Fruit fly (Drosophila melanogaster) whole organism, pupa: Measurements from ENCODE around the gene nmo.

Source experiments
- CG10348 ChIP-seq: fragments of 200-800 bp; sonication (Bioruptor generic); IDR thresholded peaks from 2 replicates; pipeline ENCODE4 v1.3.6; 2022; ENCODE audit warnings: missing biosample characterization, missing genetic modification characterization
- CG12605 ChIP-seq: fragments of 200-800 bp; sonication (Bioruptor generic); IDR thresholded peaks from 2 replicates; pipeline ENCODE4 v1.3.6; 2022; ENCODE audit warnings: missing biosample characterization, missing genetic modification characterization
- CG13204 ChIP-seq: fragments of 200-800 bp; sonication (Bioruptor generic); optimal IDR thresholded peaks from 2 replicates; lab custom pipeline; 2018; ENCODE audit warnings: missing biosample characterization, mild to moderate bottlenecking, missing genetic modification characterization, moderate library complexity
- CG14655 ChIP-seq: fragments of 200-800 bp; sonication (Bioruptor generic); optimal IDR thresholded peaks from 3 replicates; lab custom pipeline; 2017; ENCODE audit warnings: mild to moderate bottlenecking, missing biosample characterization, missing genetic modification reagents, missing genetic modification characterization
- CG15710 ChIP-seq: fragments of 200-800 bp; sonication (Bioruptor generic); optimal IDR thresholded peaks from 2 replicates; lab custom pipeline; 2018; ENCODE audit warnings: missing biosample characterization, mild to moderate bottlenecking, missing genetic modification characterization, moderate library complexity
- CG17806 ChIP-seq: fragments of 200-800 bp; sonication (Bioruptor generic); optimal IDR thresholded peaks from 2 replicates; lab custom pipeline; 2018; ENCODE audit warnings: missing biosample characterization, mild to moderate bottlenecking, missing genetic modification characterization, moderate library complexity
- CG32121 ChIP-seq: fragments of 200-800 bp; sonication (Bioruptor generic); IDR thresholded peaks from 2 replicates; pipeline ENCODE4 v1.3.6; 2022; ENCODE audit warnings: missing biosample characterization, missing genetic modification characterization
- CG34367 ChIP-seq: fragments of 200-800 bp; sonication (Bioruptor generic); optimal IDR thresholded peaks from 2 replicates; lab custom pipeline; 2018; ENCODE audit warnings: missing biosample characterization, mild to moderate bottlenecking, missing genetic modification characterization
- CG4496 ChIP-seq: fragments of 200-800 bp; sonication (Bioruptor generic); IDR thresholded peaks from 3 replicates; pipeline ENCODE4 v1.3.6; 2022; ENCODE audit warnings: missing biosample characterization, missing genetic modification characterization
- CG8159 ChIP-seq: fragments of 200-800 bp; sonication (Bioruptor generic); optimal IDR thresholded peaks from 3 replicates; lab custom pipeline; 2018; ENCODE audit warnings: missing biosample characterization, mild to moderate bottlenecking, missing genetic modification characterization, moderate library complexity
- CG8301 ChIP-seq: fragments of 200-800 bp; sonication (Bioruptor generic); optimal IDR thresholded peaks from 2 replicates; lab custom pipeline; 2018; ENCODE audit warnings: missing biosample characterization, mild to moderate bottlenecking, missing genetic modification characterization
- CG9948 ChIP-seq: fragments of 200-800 bp; sonication (Bioruptor generic); optimal IDR thresholded peaks from 2 replicates; lab custom pipeline; 2018; ENCODE audit warnings: missing biosample characterization, mild to moderate bottlenecking, missing genetic modification characterization, moderate library complexity
- D1 ChIP-seq: fragments of 200-800 bp; sonication (Bioruptor generic); optimal IDR thresholded peaks from 2 replicates; lab custom pipeline; 2018; ENCODE audit warnings: missing biosample characterization, mild to moderate bottlenecking, missing genetic modification characterization, moderate library complexity
- EcR ChIP-seq: fragments of 200-800 bp; sonication (Bioruptor generic); optimal IDR thresholded peaks from 3 replicates; lab custom pipeline; 2019; ENCODE audit warnings: missing biosample characterization, missing genetic modification characterization, mild to moderate bottlenecking, moderate library complexity, missing genetic modification reagents
- Ets98B ChIP-seq: fragments of 200-800 bp; sonication (Bioruptor generic); IDR thresholded peaks from 2 replicates; pipeline ENCODE4 v1.3.6; 2022; ENCODE audit warnings: missing biosample characterization, missing genetic modification characterization
- Pif1A ChIP-seq: fragments of 200-800 bp; sonication (Bioruptor generic); optimal IDR thresholded peaks from 3 replicates; lab custom pipeline; 2016; ENCODE audit warnings: missing biosample characterization, missing genetic modification characterization
- Pif1B ChIP-seq: fragments of 200-800 bp; sonication (Bioruptor generic); optimal IDR thresholded peaks from 3 replicates; lab custom pipeline; 2016; ENCODE audit warnings: missing biosample characterization, missing genetic modification characterization
- Snoo ChIP-seq: fragments of 200-800 bp; sonication (Bioruptor generic); optimal IDR thresholded peaks from 3 replicates; lab custom pipeline; 2017; ENCODE audit warnings: missing biosample characterization, mild to moderate bottlenecking, missing genetic modification characterization, inconsistent platforms
- fd96Ca ChIP-seq: fragments of 200-800 bp; sonication (Bioruptor generic); IDR thresholded peaks from 3 replicates; pipeline ENCODE4 v1.3.6; 2022; ENCODE audit warnings: missing biosample characterization, missing genetic modification characterization
- gl ChIP-seq: fragments of 200-800 bp; sonication (Bioruptor generic); optimal IDR thresholded peaks from 2 replicates; lab custom pipeline; 2018; ENCODE audit warnings: missing biosample characterization, mild to moderate bottlenecking, missing genetic modification characterization
- rn ChIP-seq: fragments of 200-800 bp; sonication (Bioruptor generic); IDR thresholded peaks from 2 replicates; pipeline ENCODE4 v1.3.6; 2022; ENCODE audit warnings: missing biosample characterization, missing genetic modification characterization

nmo gene

dm6 chr3L:8086218-8086617 lies 107.4 kb downstream of the nmo start:
- TF ChIP-seq CG32121: no peak
- no peak for TF ChIP-seq CG8159 (tag; lab: Kevin White, UChicago)
- no peak for TF ChIP-seq CG9948
- no peak for TF ChIP-seq EcR
- no peak for TF ChIP-seq gl (tag; lab: Kevin White, UChicago)
- no peak for TF ChIP-seq rn (GFP tag; lab: Robert Waterston, UW)
- no peak for TF ChIP-seq D1

- TF ChIP-seq CG34367 (tag; lab: Kevin White, UChicago) (no peak), D1 (no peak), Pif1B (peak; percentile 30), rn (GFP tag; lab: Robert Waterston, UW) (no peak), CG32121 (0 out of 2 replicates have a peak, but pooled peaks have one; percentile 12), CG8159 (tag; lab: Kevin White, UChicago) (no peak), CG14655 (no peak), CG4496 (peak; percentile 61), fd96Ca (GFP tag; lab: Robert Waterston, UW) (no peak), CG12605 (GFP tag; lab: Robert Waterston, UW) (peak; percentile 25; the same call in 1 of the 2 replicates), CG8301 (tag; lab: Kevin White, UChicago) (peak; percentile 11), Snoo (tag; lab: Kevin White, UChicago) (no peak), Ets98B (GFP tag; lab: Robert Waterston, UW) (peak; percentile 67)
Measured at dm6 chr3L:8091650-8092068, 112.8 kb downstream of the nmo start, which contains the start of gene CG7565. Gene CG7565 (minus strand): TSS chr3L:8091786.

dm6 chr3L:8093553-8093952 lies 114.7 kb downstream of the nmo start:
- no peak for TF ChIP-seq Pif1B
- TF ChIP-seq CG4496: no peak
- no peak for TF ChIP-seq CG34367 (tag; lab: Kevin White, UChicago)
- TF ChIP-seq CG15710 (tag; lab: Kevin White, UChicago): no peak
- TF ChIP-seq CG10348 (GFP tag; lab: Robert Waterston, UW): no peak
- TF ChIP-seq CG13204 (GFP tag; lab: Kevin White, UChicago): no peak

DNA sequence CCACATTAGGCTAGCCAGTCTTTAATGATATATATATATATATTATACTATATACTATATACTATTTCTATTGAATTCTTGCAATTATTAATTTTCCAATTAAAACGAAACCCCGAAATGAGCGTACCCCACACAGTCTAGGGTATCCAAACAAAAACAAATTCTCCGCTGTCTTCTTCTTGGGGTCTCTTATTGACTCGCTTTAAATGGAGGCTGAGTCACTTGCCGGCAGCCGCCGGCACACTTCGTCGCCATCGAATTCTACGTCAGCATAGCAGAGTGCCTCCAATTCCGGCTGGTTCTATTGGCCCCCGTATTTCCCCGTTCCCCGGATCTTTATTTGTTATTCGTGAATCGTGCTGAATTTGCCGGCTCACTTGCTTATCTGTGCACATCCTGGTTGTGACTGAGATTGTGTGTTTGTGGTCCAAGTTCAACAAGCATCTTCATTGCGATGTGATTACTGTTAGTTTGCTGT lies 115.8 kb downstream of the nmo start:
- no peak for TF ChIP-seq CG10348 (GFP tag; lab: Robert Waterston, UW)
- TF ChIP-seq Pif1B: no peak
- peak; percentile 5 for TF ChIP-seq CG8301 (tag; lab: Kevin White, UChicago)
- 0 out of 3 replicates have a peak, but pooled peaks have one; percentile 19 for TF ChIP-seq CG4496
- TF ChIP-seq Snoo (tag; lab: Kevin White, UChicago): no peak
- no peak for TF ChIP-seq CG12605 (GFP tag; lab: Robert Waterston, UW)

DNA sequence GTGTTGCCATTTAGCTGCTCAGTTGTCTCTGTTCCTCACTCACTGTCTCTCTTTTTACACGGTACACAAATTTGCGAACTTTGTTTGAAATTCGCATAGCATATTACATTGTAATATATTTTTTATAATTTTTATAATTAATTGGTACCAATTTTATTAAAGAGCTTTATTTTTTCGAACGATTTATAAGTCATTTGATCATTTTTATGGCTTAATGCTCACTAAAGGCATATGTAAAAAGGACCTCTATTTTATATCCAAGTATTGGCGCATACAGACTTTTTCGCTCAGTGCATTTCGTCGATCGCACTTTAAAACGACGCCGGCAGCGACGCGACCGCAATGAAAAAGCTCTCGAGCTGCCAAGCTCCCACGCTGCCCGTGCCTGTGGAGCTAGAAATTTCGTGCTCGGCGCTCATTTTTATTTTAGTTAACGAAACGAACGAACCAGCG lies 117.3 kb downstream of the nmo start:
- peak; percentile 80 for TF ChIP-seq CG17806 (tag; lab: Kevin White, UChicago)
- peak; percentile 73 for TF ChIP-seq CG13204 (GFP tag; lab: Kevin White, UChicago)
- TF ChIP-seq rn (GFP tag; lab: Robert Waterston, UW): peak; percentile 87
- peak; percentile 83 for TF ChIP-seq CG34367 (tag; lab: Kevin White, UChicago)
- peak; percentile 94 for TF ChIP-seq CG15710 (tag; lab: Kevin White, UChicago)
- TF ChIP-seq CG9948: peak; percentile 89
- peak; percentile 93; the same call in 2 of the 3 replicates for TF ChIP-seq CG4496
- peak; percentile 92 for TF ChIP-seq fd96Ca (GFP tag; lab: Robert Waterston, UW)
- TF ChIP-seq CG12605 (GFP tag; lab: Robert Waterston, UW): peak; percentile 84
- peak; percentile 90 for TF ChIP-seq CG8301 (tag; lab: Kevin White, UChicago)
- TF ChIP-seq EcR: peak; percentile 15
- peak; percentile 87 for TF ChIP-seq Pif1A
- TF ChIP-seq CG32121: peak; percentile 97
- peak; percentile 94 for TF ChIP-seq Ets98B (GFP tag; lab: Robert Waterston, UW)
- TF ChIP-seq CG8159 (tag; lab: Kevin White, UChicago): peak; percentile 94
- peak; percentile 84 for TF ChIP-seq Pif1B
- TF ChIP-seq CG14655: peak; percentile 93
- peak; percentile 71 for TF ChIP-seq gl (tag; lab: Kevin White, UChicago)
- TF ChIP-seq Snoo (tag; lab: Kevin White, UChicago): peak; percentile 92
- TF ChIP-seq CG10348 (GFP tag; lab: Robert Waterston, UW): peak; percentile 91
- peak; percentile 81 for TF ChIP-seq D1

- TF ChIP-seq fd96Ca (GFP tag; lab: Robert Waterston, UW): no peak
- TF ChIP-seq EcR: no peak
- TF ChIP-seq Ets98B (GFP tag; lab: Robert Waterston, UW): no peak
- TF ChIP-seq Snoo (tag; lab: Kevin White, UChicago): no peak
- no peak for TF ChIP-seq Pif1A
- no peak for TF ChIP-seq CG8301 (tag; lab: Kevin White, UChicago)
- TF ChIP-seq CG32121: no peak
- no peak for TF ChIP-seq CG9948
- TF ChIP-seq CG34367 (tag; lab: Kevin White, UChicago): no peak
- no peak for TF ChIP-seq CG17806 (tag; lab: Kevin White, UChicago)
- TF ChIP-seq gl (tag; lab: Kevin White, UChicago): no peak
- TF ChIP-seq CG4496: no peak
- TF ChIP-seq D1: no peak
- TF ChIP-seq Pif1B: no peak
- TF ChIP-seq CG14655: no peak
- TF ChIP-seq rn (GFP tag; lab: Robert Waterston, UW): no peak
- no peak for TF ChIP-seq CG15710 (tag; lab: Kevin White, UChicago)
Measured at dm6 chr3L:8097101-8097500, 118.3 kb downstream of the nmo start.
